1 fruit fly cellular context compared by ENCODE assay signal in genomic region chr2L:20948625-20949024, dm6.
TF ChIP-seq lines count a peak whose summit lies in the region.

No protein-coding gene starts in this region.

TF ChIP-seq in whole organism, embryonic, 481 proteins besides CTCF, POLR2A, EP300 and RAD21 (continued from another document and continues in another):
- TF ChIP-seq D (optimal IDR thresholded peaks at IDR 0.05; lab: Kevin White, UChicago) (no peak), D (GFP tag; optimal IDR thresholded peaks at IDR 0.05; lab: Kevin White, UChicago) (peak; percentile 23), YL-1 (GFP tag; optimal IDR thresholded peaks at IDR 0.05; lab: Kevin White, UChicago) (no peak), B-H2 (GFP tag; optimal IDR thresholded peaks at IDR 0.05; lab: Kevin White, UChicago) (no peak), cato (GFP tag; optimal IDR thresholded peaks at IDR 0.05; lab: Kevin White, UChicago; ENCODE audit: borderline replicate concordance) (peak; percentile 3), CG10366 (GFP tag; IDR thresholded peaks at IDR 0.05; lab: Robert Waterston, UW) (peak; percentile 31; the same call in 1 of the 2 replicates), ssp (GFP tag; IDR thresholded peaks at IDR 0.05; lab: Robert Waterston, UW) (0 out of 2 replicates have a peak, but pooled peaks have one; percentile 8), sd (tag; optimal IDR thresholded peaks at IDR 0.05; lab: Kevin White, UChicago) (no peak), CG3726 (GFP tag; IDR thresholded peaks at IDR 0.05; lab: Robert Waterston, UW) (no peak), Drgx (GFP tag; IDR thresholded peaks at IDR 0.05; lab: Robert Waterston, UW) (no peak), Dip2 (GFP tag; IDR thresholded peaks at IDR 0.05; lab: Robert Waterston, UW) (no peak), CG2129 (GFP tag; IDR thresholded peaks at IDR 0.05; lab: Robert Waterston, UW; ENCODE audit: partially characterized antibody) (no peak), Atf6 (GFP tag; IDR thresholded peaks at IDR 0.05; lab: Robert Waterston, UW) (0 out of 2 replicates have a peak, but pooled peaks have one; percentile 17), disco-r (GFP tag; optimal IDR thresholded peaks at IDR 0.05; lab: Kevin White, UChicago) (no peak), tio (GFP tag; optimal IDR thresholded peaks at IDR 0.05; lab: Kevin White, UChicago) (no peak), jumu (GFP tag; optimal IDR thresholded peaks at IDR 0.05; lab: Kevin White, UChicago) (peak; percentile 2), grn (GFP tag; optimal IDR thresholded peaks at IDR 0.05; lab: Kevin White, UChicago) (no peak), Blimp-1 (GFP tag; optimal IDR thresholded peaks at IDR 0.05; lab: Kevin White, UChicago) (peak; percentile 18), Hr3 (GFP tag; optimal IDR thresholded peaks at IDR 0.05; lab: Kevin White, UChicago) (no peak), az2 (GFP tag; optimal IDR thresholded peaks at IDR 0.05; lab: Kevin White, UChicago) (peak; percentile 18), ara (GFP tag; IDR thresholded peaks at IDR 0.05; lab: Robert Waterston, UW) (no peak), CG12299 (tag; optimal IDR thresholded peaks at IDR 0.05; lab: Kevin White, UChicago) (no peak), ewg (GFP tag; optimal IDR thresholded peaks at IDR 0.05; lab: Kevin White, UChicago) (peak; percentile 16), Hand (GFP tag; optimal IDR thresholded peaks at IDR 0.05; lab: Kevin White, UChicago) (no peak), CoRest (tag; optimal IDR thresholded peaks at IDR 0.05; lab: Kevin White, UChicago) (no peak), lola (GFP tag; optimal IDR thresholded peaks at IDR 0.05; lab: Kevin White, UChicago) (no peak), CG16813 (GFP tag; IDR thresholded peaks at IDR 0.05; lab: Robert Waterston, UW; ENCODE audit: partially characterized antibody) (no peak), fu2 (GFP tag; optimal IDR thresholded peaks at IDR 0.05; lab: Kevin White, UChicago) (no peak), wek (GFP tag; optimal IDR thresholded peaks at IDR 0.05; lab: Kevin White, UChicago) (no peak), MBD-R2 (GFP tag; IDR thresholded peaks at IDR 0.05; lab: Robert Waterston, UW) (no peak), CG17829 (tag; optimal IDR thresholded peaks at IDR 0.05; lab: Kevin White, UChicago) (no peak), CG17912 (GFP tag; optimal IDR thresholded peaks at IDR 0.05; lab: Kevin White, UChicago) (no peak), Myb (GFP tag; optimal IDR thresholded peaks at IDR 0.05; lab: Kevin White, UChicago) (no peak), ERR (GFP tag; optimal IDR thresholded peaks at IDR 0.05; lab: Kevin White, UChicago) (no peak), scrt (GFP tag; optimal IDR thresholded peaks at IDR 0.05; lab: Kevin White, UChicago) (no peak), CG18262 (tag; optimal IDR thresholded peaks at IDR 0.05; lab: Kevin White, UChicago) (peak; percentile 11), ems (GFP tag; optimal IDR thresholded peaks at IDR 0.05; lab: Kevin White, UChicago) (peak; percentile 3), sr (GFP tag; IDR thresholded peaks at IDR 0.05; lab: Robert Waterston, UW) (no peak), CG10147 (GFP tag; optimal IDR thresholded peaks at IDR 0.05; lab: Kevin White, UChicago) (no peak), CG1529 (GFP tag; optimal IDR thresholded peaks at IDR 0.05; lab: Kevin White, UChicago) (no peak), CG7987 (GFP tag; optimal IDR thresholded peaks at IDR 0.05; lab: Kevin White, UChicago) (no peak), row (GFP tag; IDR thresholded peaks at IDR 0.05; lab: Robert Waterston, UW) (no peak), CG7928 (GFP tag; optimal IDR thresholded peaks at IDR 0.05; lab: Kevin White, UChicago) (no peak), Sry-δ (GFP tag; optimal IDR thresholded peaks at IDR 0.05; lab: Kevin White, UChicago) (no peak), nmo (GFP tag; optimal IDR thresholded peaks at IDR 0.05; lab: Kevin White, UChicago) (peak; percentile 12), CG9727 (GFP tag; optimal IDR thresholded peaks at IDR 0.05; lab: Kevin White, UChicago) (peak; percentile 14), CG1602 (GFP tag; optimal IDR thresholded peaks at IDR 0.05; lab: Kevin White, UChicago) (peak; percentile 13), CG16815 (GFP tag; optimal IDR thresholded peaks at IDR 0.05; lab: Kevin White, UChicago) (no peak), bbx (GFP tag; IDR thresholded peaks at IDR 0.05; lab: Robert Waterston, UW; ENCODE audit: partially characterized antibody) (no peak), Poxn (GFP tag; IDR thresholded peaks at IDR 0.05; lab: Robert Waterston, UW) (no peak), CG8944 (GFP tag; optimal IDR thresholded peaks at IDR 0.05; lab: Kevin White, UChicago) (no peak), CG16863 (GFP tag; optimal IDR thresholded peaks at IDR 0.05; lab: Kevin White, UChicago) (peak; percentile 13), prd (optimal IDR thresholded peaks at IDR 0.05; lab: Kevin White, UChicago) (no peak), prd (GFP tag; IDR thresholded peaks at IDR 0.05; lab: Robert Waterston, UW) (peak; percentile 39; the same call in 1 of the 3 replicates), bigmax (GFP tag; optimal IDR thresholded peaks at IDR 0.05; lab: Kevin White, UChicago) (no peak), sens (GFP tag; lab: Kevin White, UChicago) (peak; percentile 81), gem (tag; optimal IDR thresholded peaks at IDR 0.05; lab: Kevin White, UChicago) (peak; percentile 44), dimm (GFP tag; IDR thresholded peaks at IDR 0.05; lab: Robert Waterston, UW) (no peak), unpg (GFP tag; optimal IDR thresholded peaks at IDR 0.05; lab: Kevin White, UChicago) (peak; percentile 5), CG9876 (GFP tag; optimal IDR thresholded peaks at IDR 0.05; lab: Kevin White, UChicago) (no peak), CG17328 (GFP tag; IDR thresholded peaks at IDR 0.05; lab: Robert Waterston, UW) (peak; percentile 12; the same call in 1 of the 2 replicates), CG11560 (tag; IDR thresholded peaks at IDR 0.05; lab: Robert Waterston, UW) (no peak), CG7271 (tag; optimal IDR thresholded peaks at IDR 0.05; lab: Kevin White, UChicago) (no peak), Dad (GFP tag; optimal IDR thresholded peaks at IDR 0.05; lab: Kevin White, UChicago) (no peak), cg (GFP tag; optimal IDR thresholded peaks at IDR 0.05; lab: Kevin White, UChicago) (no peak), jigr1 (GFP tag; IDR thresholded peaks at IDR 0.05; lab: Robert Waterston, UW) (no peak), Xrp1 (GFP tag; IDR thresholded peaks at IDR 0.05; lab: Robert Waterston, UW) (no peak; the same call in 1 of the 2 replicates), CG7357 (GFP tag; IDR thresholded peaks at IDR 0.05; lab: Robert Waterston, UW) (no peak), CG6683 (GFP tag; optimal IDR thresholded peaks at IDR 0.05; lab: Kevin White, UChicago) (no peak), Mes4 (GFP tag; optimal IDR thresholded peaks at IDR 0.05; lab: Kevin White, UChicago) (no peak), CG13287 (GFP tag; IDR thresholded peaks at IDR 0.05; lab: Robert Waterston, UW; ENCODE audit: partially characterized antibody) (no peak), CG13775 (GFP tag; optimal IDR thresholded peaks at IDR 0.05; lab: Kevin White, UChicago) (no peak), CG15696 (tag; optimal IDR thresholded peaks at IDR 0.05; lab: Kevin White, UChicago) (no peak), fd96Cb (tag; optimal IDR thresholded peaks at IDR 0.05; lab: Kevin White, UChicago) (peak; percentile 39), CG11504 (tag; optimal IDR thresholded peaks at IDR 0.05; lab: Kevin White, UChicago) (peak; percentile 26), Sox102F (GFP tag; optimal IDR thresholded peaks at IDR 0.05; lab: Kevin White, UChicago) (peak; percentile 47), CG17361 (GFP tag; IDR thresholded peaks at IDR 0.05; lab: Robert Waterston, UW) (0 out of 3 replicates have a peak, but pooled peaks have one; percentile 9), bsh (GFP tag; optimal IDR thresholded peaks at IDR 0.05; lab: Kevin White, UChicago) (peak in 1 of 2 experiments; percentile 39), Ets65A (GFP tag; lab: Kevin White, UChicago) (no peak), CG2712 (tag; optimal IDR thresholded peaks at IDR 0.05; lab: Kevin White, UChicago) (peak; percentile 34), Mad (GFP tag; optimal IDR thresholded peaks at IDR 0.05; lab: Kevin White, UChicago) (no peak), Neu2 (GFP tag; optimal IDR thresholded peaks at IDR 0.05; lab: Kevin White, UChicago; ENCODE audit: borderline replicate concordance) (no peak), lmd (GFP tag; IDR thresholded peaks at IDR 0.05; lab: Robert Waterston, UW) (no peak), CG4820 (GFP tag; optimal IDR thresholded peaks at IDR 0.05; lab: Kevin White, UChicago) (peak; percentile 21), CG4617 (GFP tag; optimal IDR thresholded peaks at IDR 0.05; lab: Kevin White, UChicago; ENCODE audit: borderline replicate concordance) (no peak), NFAT (GFP tag; IDR thresholded peaks at IDR 0.05; lab: Robert Waterston, UW) (no peak), tll (GFP tag; optimal IDR thresholded peaks at IDR 0.05; lab: Kevin White, UChicago) (no peak), phol (tag; optimal IDR thresholded peaks at IDR 0.05; lab: Kevin White, UChicago) (peak; percentile 33), zfh2 (GFP tag; optimal IDR thresholded peaks at IDR 0.05; lab: Kevin White, UChicago) (no peak), chif (GFP tag; optimal IDR thresholded peaks at IDR 0.05; lab: Kevin White, UChicago) (peak in 1 of 2 experiments; percentile 21), gsb-n (tag; optimal IDR thresholded peaks at IDR 0.05; lab: Kevin White, UChicago) (no peak), MTF-1 (GFP tag; optimal IDR thresholded peaks at IDR 0.05; lab: Kevin White, UChicago; ENCODE audit: borderline replicate concordance) (no peak), ro (GFP tag; IDR thresholded peaks at IDR 0.05; lab: Robert Waterston, UW) (no peak), Stat92E (GFP tag; optimal IDR thresholded peaks at IDR 0.05; lab: Kevin White, UChicago) (no peak), btn (GFP tag; optimal IDR thresholded peaks at IDR 0.05; lab: Kevin White, UChicago) (no peak), ci (GFP tag; IDR thresholded peaks at IDR 0.05; lab: Robert Waterston, UW) (peak; percentile 67), Antp (GFP tag; optimal IDR thresholded peaks at IDR 0.05; lab: Kevin White, UChicago) (peak; percentile 36), odd (GFP tag; optimal IDR thresholded peaks at IDR 0.05; lab: Kevin White, UChicago) (no peak), inv (GFP tag; IDR thresholded peaks at IDR 0.05; lab: Robert Waterston, UW; ENCODE audit: partially characterized antibody) (no peak), ash1 (GFP tag; optimal IDR thresholded peaks at IDR 0.05; lab: Kevin White, UChicago) (no peak), Optix (GFP tag; IDR thresholded peaks at IDR 0.05; lab: Robert Waterston, UW) (no peak), bcd (GFP tag; optimal IDR thresholded peaks at IDR 0.05; lab: Kevin White, UChicago) (peak; percentile 22), CG15479 (GFP tag; optimal IDR thresholded peaks at IDR 0.05; lab: Kevin White, UChicago) (no peak), CG15514 (GFP tag; optimal IDR thresholded peaks at IDR 0.05; lab: Kevin White, UChicago) (no peak), rib (GFP tag; IDR thresholded peaks at IDR 0.05; lab: Robert Waterston, UW) (no peak), BEAF-32 (GFP tag; optimal IDR thresholded peaks at IDR 0.05; lab: Kevin White, UChicago) (no peak), yki (optimal IDR thresholded peaks at IDR 0.05; lab: Kevin White, UChicago) (no peak), corto (GFP tag; optimal IDR thresholded peaks at IDR 0.05; lab: Kevin White, UChicago) (no peak), CG4730 (GFP tag; IDR thresholded peaks at IDR 0.05; lab: Robert Waterston, UW) (no peak), CG2678 (tag; optimal IDR thresholded peaks at IDR 0.05; lab: Kevin White, UChicago) (peak; percentile 8), otp (GFP tag; IDR thresholded peaks at IDR 0.05; lab: Robert Waterston, UW) (peak; percentile 48; the same call in 1 of the 3 replicates), Dbx (GFP tag; IDR thresholded peaks at IDR 0.05; lab: Robert Waterston, UW) (no peak), zen (tag; optimal IDR thresholded peaks at IDR 0.05; lab: Kevin White, UChicago) (no peak), org-1 (GFP tag; optimal IDR thresholded peaks at IDR 0.05; lab: Kevin White, UChicago) (peak; percentile 6), pum (GFP tag; optimal IDR thresholded peaks at IDR 0.05; lab: Kevin White, UChicago) (peak; percentile 23), wdn (GFP tag; IDR thresholded peaks at IDR 0.05; lab: Robert Waterston, UW) (0 out of 2 replicates have a peak, but pooled peaks have one; percentile 12), CG32772 (GFP tag; IDR thresholded peaks at IDR 0.05; lab: Robert Waterston, UW) (no peak), CG12391 (tag; optimal IDR thresholded peaks at IDR 0.05; lab: Kevin White, UChicago) (no peak), Hmr (GFP tag; optimal IDR thresholded peaks at IDR 0.05; lab: Kevin White, UChicago) (peak; percentile 6), mirr (GFP tag; optimal IDR thresholded peaks at IDR 0.05; lab: Kevin White, UChicago) (no peak), CG31365 (tag; optimal IDR thresholded peaks at IDR 0.05; lab: Kevin White, UChicago) (no peak), ranshi (GFP tag; IDR thresholded peaks at IDR 0.05; lab: Robert Waterston, UW) (peak; percentile 29; the same call in 1 of the 2 replicates), Aef1 (GFP tag; IDR thresholded peaks at IDR 0.05; lab: Robert Waterston, UW) (no peak), CG4404 (GFP tag; IDR thresholded peaks at IDR 0.05; lab: Robert Waterston, UW) (peak; percentile 32; the same call in 1 of the 2 replicates), CG8478 (optimal IDR thresholded peaks at IDR 0.05; lab: Kevin White, UChicago) (no peak), tgo (GFP tag; IDR thresholded peaks at IDR 0.05; lab: Robert Waterston, UW) (no peak), CG30403 (GFP tag; optimal IDR thresholded peaks at IDR 0.05; lab: Kevin White, UChicago) (peak; percentile 27), Abd-B (GFP tag; optimal IDR thresholded peaks at IDR 0.05; lab: Kevin White, UChicago) (no peak), vnd (GFP tag; IDR thresholded peaks at IDR 0.05; lab: Robert Waterston, UW; ENCODE audit: partially characterized antibody) (no peak), CG2889 (GFP tag; IDR thresholded peaks at IDR 0.05; lab: Robert Waterston, UW) (no peak), Sin3A (optimal IDR thresholded peaks at IDR 0.05; lab: Kevin White, UChicago) (no peak), Xbp1 (GFP tag; optimal IDR thresholded peaks at IDR 0.05; lab: Kevin White, UChicago) (peak; percentile 16), CG17802 (tag; optimal IDR thresholded peaks at IDR 0.05; lab: Kevin White, UChicago) (no peak), Dfd (GFP tag; optimal IDR thresholded peaks at IDR 0.05; lab: Kevin White, UChicago) (no peak), unc-4 (GFP tag; IDR thresholded peaks at IDR 0.05; lab: Robert Waterston, UW; ENCODE audit: partially characterized antibody) (no peak)
